Fruit fly (Drosophila melanogaster) whole organism, pupa: Measurements from ENCODE around the gene CG2680.
A peak's percentile ranks its signal among the peaks of the same experiment; 100 is the strongest.

Source experiments
- CG10348 ChIP-seq: fragments of 200-800 bp; sonication (Bioruptor generic); IDR thresholded peaks from 2 replicates; pipeline ENCODE4 v1.3.6; 2022; ENCODE audit warnings: missing biosample characterization, missing genetic modification characterization
- CG12605 ChIP-seq: fragments of 200-800 bp; sonication (Bioruptor generic); IDR thresholded peaks from 2 replicates; pipeline ENCODE4 v1.3.6; 2022; ENCODE audit warnings: missing biosample characterization, missing genetic modification characterization
- CG13204 ChIP-seq: fragments of 200-800 bp; sonication (Bioruptor generic); optimal IDR thresholded peaks from 2 replicates; lab custom pipeline; 2018; ENCODE audit warnings: missing biosample characterization, mild to moderate bottlenecking, missing genetic modification characterization, moderate library complexity
- CG14655 ChIP-seq: fragments of 200-800 bp; sonication (Bioruptor generic); optimal IDR thresholded peaks from 3 replicates; lab custom pipeline; 2017; ENCODE audit warnings: mild to moderate bottlenecking, missing biosample characterization, missing genetic modification reagents, missing genetic modification characterization
- CG15710 ChIP-seq: fragments of 200-800 bp; sonication (Bioruptor generic); optimal IDR thresholded peaks from 2 replicates; lab custom pipeline; 2018; ENCODE audit warnings: missing biosample characterization, mild to moderate bottlenecking, missing genetic modification characterization, moderate library complexity
- CG17806 ChIP-seq: fragments of 200-800 bp; sonication (Bioruptor generic); optimal IDR thresholded peaks from 2 replicates; lab custom pipeline; 2018; ENCODE audit warnings: missing biosample characterization, mild to moderate bottlenecking, missing genetic modification characterization, moderate library complexity
- CG32121 ChIP-seq: fragments of 200-800 bp; sonication (Bioruptor generic); IDR thresholded peaks from 2 replicates; pipeline ENCODE4 v1.3.6; 2022; ENCODE audit warnings: missing biosample characterization, missing genetic modification characterization
- CG34367 ChIP-seq: fragments of 200-800 bp; sonication (Bioruptor generic); optimal IDR thresholded peaks from 2 replicates; lab custom pipeline; 2018; ENCODE audit warnings: missing biosample characterization, mild to moderate bottlenecking, missing genetic modification characterization
- CG4496 ChIP-seq: fragments of 200-800 bp; sonication (Bioruptor generic); IDR thresholded peaks from 3 replicates; pipeline ENCODE4 v1.3.6; 2022; ENCODE audit warnings: missing biosample characterization, missing genetic modification characterization
- CG8159 ChIP-seq: fragments of 200-800 bp; sonication (Bioruptor generic); optimal IDR thresholded peaks from 3 replicates; lab custom pipeline; 2018; ENCODE audit warnings: missing biosample characterization, mild to moderate bottlenecking, missing genetic modification characterization, moderate library complexity
- CG8301 ChIP-seq: fragments of 200-800 bp; sonication (Bioruptor generic); optimal IDR thresholded peaks from 2 replicates; lab custom pipeline; 2018; ENCODE audit warnings: missing biosample characterization, mild to moderate bottlenecking, missing genetic modification characterization
- CG9948 ChIP-seq: fragments of 200-800 bp; sonication (Bioruptor generic); optimal IDR thresholded peaks from 2 replicates; lab custom pipeline; 2018; ENCODE audit warnings: missing biosample characterization, mild to moderate bottlenecking, missing genetic modification characterization, moderate library complexity
- D1 ChIP-seq: fragments of 200-800 bp; sonication (Bioruptor generic); optimal IDR thresholded peaks from 2 replicates; lab custom pipeline; 2018; ENCODE audit warnings: missing biosample characterization, mild to moderate bottlenecking, missing genetic modification characterization, moderate library complexity
- EcR ChIP-seq: fragments of 200-800 bp; sonication (Bioruptor generic); optimal IDR thresholded peaks from 3 replicates; lab custom pipeline; 2019; ENCODE audit warnings: missing biosample characterization, missing genetic modification characterization, mild to moderate bottlenecking, moderate library complexity, missing genetic modification reagents
- Ets98B ChIP-seq: fragments of 200-800 bp; sonication (Bioruptor generic); IDR thresholded peaks from 2 replicates; pipeline ENCODE4 v1.3.6; 2022; ENCODE audit warnings: missing biosample characterization, missing genetic modification characterization
- Pif1A ChIP-seq: fragments of 200-800 bp; sonication (Bioruptor generic); optimal IDR thresholded peaks from 3 replicates; lab custom pipeline; 2016; ENCODE audit warnings: missing biosample characterization, missing genetic modification characterization
- Pif1B ChIP-seq: fragments of 200-800 bp; sonication (Bioruptor generic); optimal IDR thresholded peaks from 3 replicates; lab custom pipeline; 2016; ENCODE audit warnings: missing biosample characterization, missing genetic modification characterization
- Snoo ChIP-seq: fragments of 200-800 bp; sonication (Bioruptor generic); optimal IDR thresholded peaks from 3 replicates; lab custom pipeline; 2017; ENCODE audit warnings: missing biosample characterization, mild to moderate bottlenecking, missing genetic modification characterization, inconsistent platforms
- fd96Ca ChIP-seq: fragments of 200-800 bp; sonication (Bioruptor generic); IDR thresholded peaks from 3 replicates; pipeline ENCODE4 v1.3.6; 2022; ENCODE audit warnings: missing biosample characterization, missing genetic modification characterization
- gl ChIP-seq: fragments of 200-800 bp; sonication (Bioruptor generic); optimal IDR thresholded peaks from 2 replicates; lab custom pipeline; 2018; ENCODE audit warnings: missing biosample characterization, mild to moderate bottlenecking, missing genetic modification characterization
- rn ChIP-seq: fragments of 200-800 bp; sonication (Bioruptor generic); IDR thresholded peaks from 2 replicates; pipeline ENCODE4 v1.3.6; 2022; ENCODE audit warnings: missing biosample characterization, missing genetic modification characterization

CG2680 gene

DNA sequence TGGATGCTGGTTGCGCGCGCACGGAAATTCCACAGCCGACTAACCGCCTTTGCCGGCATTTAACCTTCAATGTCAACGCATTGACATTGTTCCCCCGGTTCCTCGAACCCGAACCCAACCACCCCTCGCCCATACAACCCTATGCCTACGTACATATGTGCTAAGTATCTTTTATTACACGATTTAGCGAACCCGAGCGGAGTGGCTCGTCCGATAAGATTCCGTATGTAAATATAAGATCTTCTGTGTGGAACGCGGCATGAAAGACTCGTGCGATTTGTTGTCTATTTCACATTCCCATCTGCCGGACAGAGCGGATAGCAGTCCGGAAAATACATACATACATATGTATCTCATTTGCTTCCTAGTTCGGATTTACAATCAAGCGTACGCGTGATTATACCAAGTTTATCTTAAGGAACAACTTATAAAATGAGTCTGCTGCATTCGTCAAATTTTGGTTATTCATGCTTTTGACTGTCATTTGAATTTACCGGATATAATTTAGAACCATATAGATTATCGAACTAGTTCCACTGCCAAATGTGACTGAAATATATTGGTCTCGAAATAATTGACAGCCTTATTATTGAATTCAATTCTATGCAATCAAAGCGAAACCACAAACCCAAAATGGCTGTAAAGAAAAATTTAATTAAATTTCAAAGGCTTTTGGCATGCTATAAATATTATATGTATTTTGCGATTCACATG, at the start of gene CG2680:
Gene CG2680 (minus strand): TSS at position 51 of the 714 bp plus-strand sequence.
- TF ChIP-seq EcR (GFP tag; lab: Kevin White, UChicago): peak; percentile 24
- no peak for TF ChIP-seq CG4496

DNA sequence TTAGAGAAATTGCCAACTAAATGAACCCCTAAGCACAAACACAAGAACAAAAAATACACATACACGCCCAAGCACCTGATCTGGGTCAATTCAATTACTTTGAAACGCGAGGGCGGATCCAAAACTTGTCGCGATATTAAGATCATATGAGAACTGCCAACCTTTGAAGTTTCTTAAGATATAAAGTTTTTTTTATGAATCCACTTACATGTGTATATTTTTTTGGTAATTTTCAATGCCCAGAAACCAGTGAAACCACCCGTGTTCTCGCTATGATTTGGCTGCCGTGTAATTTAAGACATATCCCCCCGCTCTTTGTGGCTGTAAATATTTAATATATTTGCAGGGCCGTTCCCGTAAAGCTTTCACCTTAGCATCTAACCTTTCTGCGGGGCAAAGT, 42.5 kb upstream of the CG2680 start:
- TF ChIP-seq CG8301 (tag; lab: Kevin White, UChicago) (no peak), D1 (tag; lab: Kevin White, UChicago) (no peak), CG13204 (no peak), CG12605 (GFP tag; lab: Robert Waterston, UW) (no peak), EcR (GFP tag; lab: Kevin White, UChicago) (no peak), CG32121 (no peak), CG4496 (no peak), CG17806 (no peak), Ets98B (GFP tag; lab: Robert Waterston, UW) (no peak), CG8159 (tag; lab: Kevin White, UChicago) (no peak), CG15710 (tag; lab: Kevin White, UChicago) (no peak), rn (no peak), Snoo (tag; lab: Kevin White, UChicago) (no peak), Pif1A (GFP tag; lab: Kevin White, UChicago) (no peak), CG34367 (tag; lab: Kevin White, UChicago) (no peak), CG9948 (tag; lab: Kevin White, UChicago) (no peak), gl (tag; lab: Kevin White, UChicago) (no peak), Pif1B (GFP tag; lab: Kevin White, UChicago) (no peak), fd96Ca (no peak), CG14655 (no peak)

DNA sequence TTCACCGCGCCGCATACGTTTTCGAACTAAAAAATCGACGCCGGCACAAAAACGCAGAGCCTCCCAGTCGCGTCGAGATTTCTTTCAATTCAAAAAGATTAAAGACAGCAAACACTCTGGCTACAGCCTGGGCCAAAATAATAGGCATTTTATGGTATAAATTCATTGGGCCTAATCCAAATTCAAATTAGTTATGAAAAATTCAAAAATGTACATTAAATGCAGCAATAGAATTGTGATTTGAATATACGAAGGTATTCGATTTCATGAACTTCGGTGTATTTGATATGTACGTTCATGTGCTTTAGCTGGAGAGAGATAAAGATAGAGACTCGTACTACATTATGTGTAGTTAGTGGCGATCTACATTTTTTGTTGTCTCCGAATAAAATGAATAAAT, 36.8 kb upstream of the CG2680 start, which contains the start of gene Syx4:
Gene Syx4 (minus strand): TSS at position 35 of the 400 bp plus-strand sequence.
- TF ChIP-seq gl (tag; lab: Kevin White, UChicago): peak; percentile 78
- peak; percentile 88 for TF ChIP-seq CG17806
- peak; percentile 89 for TF ChIP-seq CG34367 (tag; lab: Kevin White, UChicago)
- peak; percentile 96 for TF ChIP-seq Ets98B (GFP tag; lab: Robert Waterston, UW)
- peak; percentile 79 for TF ChIP-seq Snoo (tag; lab: Kevin White, UChicago)
- peak; percentile 87 for TF ChIP-seq CG8301 (tag; lab: Kevin White, UChicago)
- TF ChIP-seq CG4496: peak; percentile 98
- TF ChIP-seq EcR (GFP tag; lab: Kevin White, UChicago): no peak
- peak; percentile 82 for TF ChIP-seq CG9948 (tag; lab: Kevin White, UChicago)
- TF ChIP-seq CG14655: peak; percentile 89
- TF ChIP-seq CG13204: peak; percentile 30
- TF ChIP-seq fd96Ca: peak; percentile 91
- TF ChIP-seq Pif1B (GFP tag; lab: Kevin White, UChicago): peak; percentile 92
- peak; percentile 96 for TF ChIP-seq CG12605 (GFP tag; lab: Robert Waterston, UW)
- TF ChIP-seq CG8159 (tag; lab: Kevin White, UChicago): peak; percentile 90
- peak; percentile 90 for TF ChIP-seq CG15710 (tag; lab: Kevin White, UChicago)
- TF ChIP-seq CG32121: peak; percentile 94
- TF ChIP-seq CG10348: peak; percentile 76
- peak; percentile 86 for TF ChIP-seq rn
- peak; percentile 91 for TF ChIP-seq Pif1A (GFP tag; lab: Kevin White, UChicago)
- peak; percentile 64 for TF ChIP-seq D1 (tag; lab: Kevin White, UChicago)
- TF ChIP-seq, all 21 proteins: peak for 20

DNA sequence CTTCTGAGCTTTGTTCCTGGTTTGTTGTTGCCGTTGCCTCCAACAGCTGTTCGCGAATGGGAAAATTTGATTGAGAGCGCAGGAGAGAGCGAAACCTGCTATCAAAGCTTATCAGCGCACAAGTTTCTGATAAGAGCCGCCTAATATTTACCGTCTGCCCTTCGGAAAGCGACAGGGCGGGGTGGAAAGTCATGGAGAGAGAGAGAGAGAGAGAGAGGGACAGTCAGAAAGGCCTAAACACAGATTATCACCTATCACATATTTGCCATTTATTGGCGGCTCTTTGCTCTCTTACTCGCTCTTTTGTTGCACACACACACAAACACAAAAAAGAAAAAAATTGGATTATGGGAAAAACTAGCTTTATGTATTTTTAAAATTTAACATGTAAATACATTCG, 36.4 kb upstream of the CG2680 start:
- TF ChIP-seq gl (tag; lab: Kevin White, UChicago): no peak
- TF ChIP-seq CG12605 (GFP tag; lab: Robert Waterston, UW): 0 out of 2 replicates have a peak, but pooled peaks have one; percentile 4
- TF ChIP-seq CG14655: no peak
- TF ChIP-seq CG10348: no peak
- TF ChIP-seq CG32121: no peak
- TF ChIP-seq CG4496: no peak

DNA sequence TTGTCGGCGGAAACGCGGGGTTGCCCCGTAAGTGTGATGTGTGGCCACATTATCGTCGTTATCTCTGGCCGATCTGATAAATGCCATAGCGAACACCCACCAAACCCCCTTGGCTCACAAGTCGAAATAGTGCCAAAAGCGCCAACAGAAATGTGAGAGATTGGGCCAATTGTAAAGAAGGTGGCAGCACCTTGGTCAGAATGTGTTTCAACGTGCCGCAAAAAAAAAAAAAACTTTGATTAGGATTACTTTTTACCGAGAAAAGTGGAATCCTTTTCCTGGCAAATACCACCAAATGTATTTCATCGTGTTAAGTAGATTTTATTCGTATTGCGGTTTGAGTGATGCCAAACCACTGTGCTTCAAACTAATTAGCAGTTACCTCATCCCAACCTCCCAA, 35.8 kb upstream of the CG2680 start:
- no peak for TF ChIP-seq CG15710 (tag; lab: Kevin White, UChicago)
- no peak for TF ChIP-seq Pif1B (GFP tag; lab: Kevin White, UChicago)
- peak; percentile 75 for TF ChIP-seq CG32121
- TF ChIP-seq CG4496: peak; percentile 79
- peak; percentile 80 for TF ChIP-seq Ets98B (GFP tag; lab: Robert Waterston, UW)
- TF ChIP-seq EcR (GFP tag; lab: Kevin White, UChicago): no peak
- no peak for TF ChIP-seq CG14655
- no peak for TF ChIP-seq CG10348
- TF ChIP-seq fd96Ca: peak; percentile 74
- no peak for TF ChIP-seq CG17806
- TF ChIP-seq CG12605 (GFP tag; lab: Robert Waterston, UW): peak; percentile 25; the same call in 1 of the 2 replicates
- TF ChIP-seq rn: no peak
- TF ChIP-seq Pif1A (GFP tag; lab: Kevin White, UChicago): peak; percentile 17
- peak; percentile 1 for TF ChIP-seq Snoo (tag; lab: Kevin White, UChicago)
- TF ChIP-seq CG8159 (tag; lab: Kevin White, UChicago): no peak
- TF ChIP-seq gl (tag; lab: Kevin White, UChicago): no peak
- TF ChIP-seq D1 (tag; lab: Kevin White, UChicago): no peak
- TF ChIP-seq CG8301 (tag; lab: Kevin White, UChicago): no peak

DNA sequence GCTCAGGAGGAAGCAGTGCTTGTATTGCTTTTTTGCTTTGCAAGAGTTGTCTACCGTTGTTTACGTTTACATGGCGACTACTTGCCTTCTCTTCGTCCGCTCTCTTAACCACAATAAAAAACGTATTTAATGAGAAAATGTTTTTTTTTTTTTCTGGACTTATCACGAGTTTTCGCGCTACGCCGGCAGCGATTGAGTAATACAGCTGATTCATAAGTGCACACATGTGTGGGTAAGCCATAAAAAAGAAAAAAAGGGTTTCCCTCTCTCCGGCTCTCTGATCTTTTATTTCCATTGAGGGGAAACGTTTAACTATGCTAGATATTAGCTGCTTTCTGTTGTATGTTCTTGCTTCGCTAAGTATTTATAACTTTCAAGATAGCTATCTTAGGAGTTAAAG, 34.8 kb upstream of the CG2680 start:
- TF ChIP-seq CG15710 (tag; lab: Kevin White, UChicago) (peak; percentile 41), CG4496 (peak; percentile 59; the same call in 2 of the 3 replicates), CG13204 (no peak), rn (no peak), gl (tag; lab: Kevin White, UChicago) (peak; percentile 65), Pif1A (GFP tag; lab: Kevin White, UChicago) (peak; percentile 50), Pif1B (GFP tag; lab: Kevin White, UChicago) (peak; percentile 55), fd96Ca (no peak), D1 (tag; lab: Kevin White, UChicago) (no peak), CG9948 (tag; lab: Kevin White, UChicago) (peak; percentile 8), CG8159 (tag; lab: Kevin White, UChicago) (peak; percentile 12), CG14655 (no peak), CG32121 (peak; percentile 45; the same call in 1 of the 2 replicates), CG12605 (GFP tag; lab: Robert Waterston, UW) (peak; percentile 85), CG34367 (tag; lab: Kevin White, UChicago) (peak; percentile 30), CG10348 (no peak), EcR (GFP tag; lab: Kevin White, UChicago) (no peak), Snoo (tag; lab: Kevin White, UChicago) (no peak), CG17806 (no peak), CG8301 (tag; lab: Kevin White, UChicago) (peak; percentile 3), Ets98B (GFP tag; lab: Robert Waterston, UW) (peak; percentile 62; the same call in 1 of the 2 replicates)
